Fruit fly (Drosophila melanogaster) whole organism: ENCODE data around the gene CG5276.

Experiments
- CG8478 ChIP-seq: fragments of >200 bp; optimal IDR thresholded peaks from 2 replicates; lab custom pipeline; 2018; ENCODE audit warnings: inconsistent platforms
- Dll ChIP-seq: fragments of >200 bp; optimal IDR thresholded peaks from 2 replicates; lab custom pipeline; 2017
- EcR ChIP-seq, 2 experiments: fragments of >200 bp; optimal IDR thresholded peaks; 2 replicates each; lab custom pipeline; 2017; ENCODE audit warnings: missing biosample characterization in 2 of 2, missing genetic modification characterization in 2 of 2, missing genetic modification reagents in 2 of 2
- pan ChIP-seq: fragments of >200 bp; optimal IDR thresholded peaks from 2 replicates; lab custom pipeline; 2017
- psq ChIP-seq: fragments of >200 bp; optimal IDR thresholded peaks from 2 replicates; lab custom pipeline; 2017

dm6 chr3R:11467812-11468211 is 36.3 kb downstream of the CG5276 start:
- TF ChIP-seq Dll (lab: Kevin White, UChicago) (no peak), psq (lab: Kevin White, UChicago) (no peak), CG8478 (lab: Kevin White, UChicago) (no peak), EcR (GFP tag; optimal IDR thresholded peaks at IDR 0.05; lab: Kevin White, UChicago) (no peak), pan (lab: Kevin White, UChicago) (no peak)
